Worm (Caenorhabditis elegans): ENCODE results near the gene ZC250.2.

DNA sequence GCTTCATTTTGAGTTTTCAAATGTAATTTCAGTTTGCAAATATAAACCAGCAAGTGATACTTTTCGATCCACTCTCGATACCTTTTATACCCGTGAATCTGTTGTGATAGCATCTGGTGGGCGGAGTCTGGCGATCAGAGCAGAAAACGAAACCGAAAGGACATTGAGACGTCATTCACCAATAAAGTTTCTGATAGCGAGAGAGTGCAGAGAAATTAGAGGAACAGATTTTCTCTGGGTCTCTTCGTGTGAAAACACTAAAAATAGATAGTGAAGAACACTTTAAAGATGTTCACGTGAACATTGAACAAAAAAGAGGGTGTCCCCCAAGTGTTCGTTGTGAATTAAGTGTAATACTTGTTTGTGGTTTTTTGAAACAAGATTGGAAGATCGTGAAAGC lies 28.3 kb upstream of the ZC250.2 start, which contains the start of gene pgph-3:
- TF ChIP-seq cog-1 (tag; optimal IDR thresholded peaks at IDR 0.05) (no peak), T22C8.4 (GFP tag; IDR thresholded peaks at IDR 0.05) (no peak)
